Worm (Caenorhabditis elegans) whole organism, L1 larva: ENCODE results near the gene srt-16.
"Not testable (repeated sequence)": the region's sequence is repeated elsewhere in the genome, so short reads cannot be mapped to it uniquely, and the experiment has no call there.

Experiments used
- C04F5.9 ChIP-seq: sonication (generic microtip); optimal IDR thresholded peaks from 2 replicates; lab custom pipeline; 2016; ENCODE audit warnings: missing genetic modification characterization, missing compliant biosample characterization
- F16B12.6 ChIP-seq: fragments of 150-350 bp; optimal IDR thresholded peaks from 2 replicates; lab custom pipeline; 2014; ENCODE audit warnings: missing biosample characterization, missing genetic modification characterization
- Y116A8C.19 ChIP-seq: sonication (generic microtip); optimal IDR thresholded peaks from 2 replicates; lab custom pipeline; 2016; ENCODE audit warnings: missing compliant biosample characterization, missing genetic modification characterization, borderline replicate concordance
- aha-1 ChIP-seq: fragments of 150-350 bp; optimal IDR thresholded peaks from 2 replicates; lab custom pipeline; 2014; ENCODE audit warnings: missing biosample characterization, missing genetic modification characterization
- alr-1 ChIP-seq: fragments of 200-800 bp; sonication (Bioruptor generic); optimal IDR thresholded peaks from 2 replicates; lab custom pipeline; 2018; ENCODE audit warnings: borderline replicate concordance, mild to moderate bottlenecking, missing genetic modification characterization, missing compliant biosample characterization
- blmp-1 ChIP-seq: fragments of 150-350 bp; optimal IDR thresholded peaks from 2 replicates; lab custom pipeline; 2014; ENCODE audit warnings: missing biosample characterization, missing genetic modification characterization
- ceh-63 ChIP-seq: fragments of 200-800 bp; sonication (Bioruptor generic); optimal IDR thresholded peaks from 2 replicates; lab custom pipeline; 2018; ENCODE audit warnings: mild to moderate bottlenecking, missing genetic modification characterization, missing compliant biosample characterization
- ces-1 ChIP-seq: fragments of 150-350 bp; optimal IDR thresholded peaks from 2 replicates; lab custom pipeline; 2014; ENCODE audit warnings: missing biosample characterization, missing genetic modification reagents, missing genetic modification characterization
- dsc-1 ChIP-seq: sonication (generic microtip); optimal IDR thresholded peaks from 2 replicates; lab custom pipeline; 2016; ENCODE audit warnings: mild to moderate bottlenecking, missing genetic modification characterization, missing compliant biosample characterization
- efl-1 ChIP-seq, 4 experiments: fragments of 150-350 bp; optimal IDR thresholded peaks in 3 of 4; peaks in 1 of 4; 1 replicate in 1 of 4; 2 replicates in 3 of 4; lab custom pipeline; 2014; ENCODE audit warnings: missing biosample characterization in 2 of 4, missing genetic modification characterization in 2 of 4, missing genetic modification reagents in 2 of 4
- fkh-10 ChIP-seq: sonication (generic microtip); optimal IDR thresholded peaks from 2 replicates; lab custom pipeline; 2017; ENCODE audit warnings: missing biosample characterization, missing genetic modification reagents, missing genetic modification characterization
- grh-1 ChIP-seq: fragments of 200-800 bp; sonication (Bioruptor generic); IDR thresholded peaks from 2 replicates; pipeline ENCODE4 v1.3.6; 2022; ENCODE audit warnings: missing genetic modification reagents, missing genetic modification characterization, missing compliant biosample characterization
- hpl-2 ChIP-seq: fragments of 150-350 bp; optimal IDR thresholded peaks from 2 replicates; lab custom pipeline; 2014; ENCODE audit warnings: missing biosample characterization, missing genetic modification reagents, missing genetic modification characterization
- isw-1 ChIP-seq: fragments of 200-800 bp; sonication (Bioruptor generic); IDR thresholded peaks from 2 replicates; pipeline ENCODE4 v1.3.6; 2022; ENCODE audit warnings: missing genetic modification characterization, missing compliant biosample characterization
- jun-1 ChIP-seq: fragments of 150-350 bp; optimal IDR thresholded peaks from 2 replicates; lab custom pipeline; 2014; ENCODE audit warnings: missing biosample characterization, missing genetic modification reagents, missing genetic modification characterization
- lin-14 ChIP-seq: fragments of 200-800 bp; sonication (Bioruptor generic); optimal IDR thresholded peaks from 2 replicates; lab custom pipeline; 2018; ENCODE audit warnings: mild to moderate bottlenecking, missing genetic modification characterization, moderate library complexity, missing compliant biosample characterization
- lin-15B ChIP-seq: fragments of 150-350 bp; sonication (generic microtip); optimal IDR thresholded peaks from 3 replicates; lab custom pipeline; 2014; ENCODE audit warnings: missing biosample characterization, missing genetic modification characterization
- lin-35 ChIP-seq, 2 experiments: fragments of 150-350 bp; optimal IDR thresholded peaks; 2 replicates each; lab custom pipeline; 2014; ENCODE audit warnings: missing biosample characterization in 2 of 2, missing genetic modification characterization in 2 of 2, missing genetic modification reagents in 2 of 2
- lin-39 ChIP-seq: fragments of 150-350 bp; optimal IDR thresholded peaks from 2 replicates; lab custom pipeline; 2014; ENCODE audit warnings: missing biosample characterization, missing genetic modification reagents, missing genetic modification characterization
- lir-3 ChIP-seq: sonication (generic microtip); optimal IDR thresholded peaks from 2 replicates; lab custom pipeline; 2016; ENCODE audit warnings: mild to moderate bottlenecking, missing genetic modification characterization, moderate library complexity, missing compliant biosample characterization; ENCODE audit not compliant: poor library complexity
- lsy-2 ChIP-seq, 2 experiments: fragments of 150-350 bp; optimal IDR thresholded peaks; 2 replicates each; lab custom pipeline; 2014; ENCODE audit warnings: missing biosample characterization in 2 of 2, missing genetic modification characterization in 2 of 2
- mef-2 ChIP-seq: fragments of 150-350 bp; optimal IDR thresholded peaks from 2 replicates; lab custom pipeline; 2014; ENCODE audit warnings: missing biosample characterization, missing genetic modification characterization
- nhr-12 ChIP-seq: sonication (generic microtip); optimal IDR thresholded peaks from 2 replicates; lab custom pipeline; 2017; ENCODE audit warnings: missing biosample characterization, missing genetic modification characterization
- nhr-19 ChIP-seq: fragments of 200-800 bp; sonication (Bioruptor generic); conservative IDR thresholded peaks from 2 replicates; pipeline ENCODE4 v1.3.6; 2022; ENCODE audit warnings: missing genetic modification characterization, missing compliant biosample characterization
- nhr-20 ChIP-seq: sonication (generic microtip); optimal IDR thresholded peaks from 2 replicates; lab custom pipeline; 2016; ENCODE audit warnings: mild to moderate bottlenecking, missing genetic modification characterization, missing compliant biosample characterization
- nhr-76 ChIP-seq: sonication (generic microtip); optimal IDR thresholded peaks from 2 replicates; lab custom pipeline; 2017; ENCODE audit warnings: missing biosample characterization, missing genetic modification characterization
- nhr-77 ChIP-seq: fragments of 150-350 bp; optimal IDR thresholded peaks from 2 replicates; lab custom pipeline; 2014; ENCODE audit warnings: missing biosample characterization, missing genetic modification characterization
- nhr-84 ChIP-seq: sonication (generic microtip); optimal IDR thresholded peaks from 2 replicates; lab custom pipeline; 2017; ENCODE audit warnings: missing biosample characterization, missing genetic modification characterization
- pag-3 ChIP-seq: sonication (generic microtip); optimal IDR thresholded peaks from 2 replicates; lab custom pipeline; 2017; ENCODE audit warnings: missing genetic modification characterization, mild to moderate bottlenecking, missing compliant biosample characterization, antibody characterized with exemption, borderline replicate concordance; ENCODE audit not compliant: insufficient read depth
- skn-1 ChIP-seq: fragments of 150-350 bp; optimal IDR thresholded peaks from 2 replicates; lab custom pipeline; 2014; ENCODE audit warnings: missing biosample characterization, missing genetic modification characterization
- snpc-4 ChIP-seq: fragments of 150-350 bp; optimal IDR thresholded peaks from 2 replicates; lab custom pipeline; 2014; ENCODE audit warnings: missing biosample characterization, missing genetic modification characterization
- sox-4 ChIP-seq: sonication (generic microtip); optimal IDR thresholded peaks from 2 replicates; lab custom pipeline; 2016; ENCODE audit warnings: missing genetic modification characterization, missing compliant biosample characterization
- sup-37 ChIP-seq: fragments of 200-800 bp; sonication (Bioruptor generic); optimal IDR thresholded peaks from 2 replicates; lab custom pipeline; 2018; ENCODE audit warnings: mild to moderate bottlenecking, missing genetic modification characterization, missing compliant biosample characterization
- tlp-1 ChIP-seq: fragments of 150-350 bp; optimal IDR thresholded peaks from 2 replicates; lab custom pipeline; 2014; ENCODE audit warnings: missing biosample characterization, missing genetic modification characterization
- unc-130 ChIP-seq: fragments of 150-350 bp; optimal IDR thresholded peaks from 2 replicates; lab custom pipeline; 2017; ENCODE audit warnings: missing biosample characterization, missing genetic modification characterization, inconsistent platforms
- unc-30 ChIP-seq: sonication (generic microtip); optimal IDR thresholded peaks from 2 replicates; lab custom pipeline; 2017; ENCODE audit warnings: missing biosample characterization, missing genetic modification characterization
- unc-98 ChIP-seq: fragments of 200-800 bp; sonication (Bioruptor generic); IDR thresholded peaks from 2 replicates; pipeline ENCODE4 v1.3.6; 2022; ENCODE audit warnings: missing genetic modification characterization, missing compliant biosample characterization
- vab-15 ChIP-seq: sonication (generic microtip); optimal IDR thresholded peaks from 2 replicates; lab custom pipeline; 2017; ENCODE audit warnings: missing genotype, mild to moderate bottlenecking, missing genetic modification characterization, missing compliant biosample characterization

The srt-16 gene

ce11 chrV:3064418-3064817 lies at the start of gene srt-16:
TSS of gene srt-16 (minus strand) at chrV:3064518.
- not testable (repeated sequence) for TF ChIP-seq F16B12.6 (tag; lab: Kevin White, UChicago); isw-1 (GFP tag; lab: Robert Waterston, UW); ces-1

ce11 chrV:3113751-3114150 lies 49.4 kb upstream of the srt-16 start, which contains the start of gene Y73C8C.8:
TSS of gene Y73C8C.8 (minus strand) at chrV:3113851.
- no peak for TF ChIP-seq nhr-77 (tag; lab: Kevin White, UChicago)

- TF ChIP-seq sox-4 (no peak), sup-37 (no peak), lin-14 (GFP tag; lab: Kevin White, UChicago) (no peak), pag-3 (tag; lab: Kevin White, UChicago) (no peak), C04F5.9 (tag; lab: Kevin White, UChicago) (no peak), vab-15 (tag; lab: Kevin White, UChicago) (no peak), lin-15B (tag; lab: Kevin White, UChicago) (no peak)
Measured at ce11 chrV:3112198-3112597, 47.9 kb upstream of the srt-16 start.

ce11 chrV:3107450-3107849 lies 43.1 kb upstream of the srt-16 start, which contains the start of gene str-68:
TSS of gene str-68 (minus strand) at chrV:3107550.
- TF ChIP-seq unc-98 (GFP tag; lab: Robert Waterston, UW) (no peak), blmp-1 (tag; lab: Kevin White, UChicago) (no peak), nhr-20 (no peak), alr-1 (tag; lab: Kevin White, UChicago) (no peak), unc-130 (tag; lab: Kevin White, UChicago) (no peak), nhr-76 (tag; lab: Kevin White, UChicago) (no peak), nhr-19 (GFP tag; lab: Robert Waterston, UW) (no peak), nhr-84 (tag; lab: Kevin White, UChicago) (no peak), isw-1 (GFP tag; lab: Robert Waterston, UW) (no peak), tlp-1 (tag; lab: Kevin White, UChicago) (no peak), aha-1 (tag; lab: Kevin White, UChicago) (no peak), fkh-10 (GFP tag; lab: Kevin White, UChicago) (no peak), pag-3 (tag; lab: Kevin White, UChicago) (no peak), jun-1 (tag; lab: Kevin White, UChicago) (no peak), ceh-63 (GFP tag; lab: Kevin White, UChicago) (no peak), lin-39 (tag; lab: Kevin White, UChicago) (no peak), unc-30 (tag; lab: Kevin White, UChicago) (no peak), efl-1 (optimal IDR thresholded peaks at IDR 0.05; lab: Kevin White, UChicago) (no peak), efl-1 (GFP tag; optimal IDR thresholded peaks at IDR 0.05 in 1 of 2; lab: Kevin White, UChicago) (no peak), lin-35 (GFP tag; optimal IDR thresholded peaks at IDR 0.05; lab: Kevin White, UChicago) (no peak)

- no peak for TF ChIP-seq unc-98 (GFP tag; lab: Robert Waterston, UW)
- TF ChIP-seq snpc-4 (tag; lab: Kevin White, UChicago), result peak; percentile 25
- TF ChIP-seq lsy-2 (tag; optimal IDR thresholded peaks at IDR 0.05; lab: Kevin White, UChicago), result no peak
- no peak for TF ChIP-seq aha-1 (tag; lab: Kevin White, UChicago)
- no peak for TF ChIP-seq dsc-1 (tag; lab: Kevin White, UChicago)
Measured at ce11 chrV:3106785-3107184, 42.5 kb upstream of the srt-16 start.

ce11 chrV:3105810-3106209 lies 41.5 kb upstream of the srt-16 start, which contains the start of gene str-69:
TSS of gene str-69 (minus strand) at chrV:3105910.
- TF ChIP-seq F16B12.6 (tag; lab: Kevin White, UChicago) (no peak), lsy-2 (tag; optimal IDR thresholded peaks at IDR 0.05; lab: Kevin White, UChicago) (no peak), mef-2 (no peak), Y116A8C.19 (tag; lab: Kevin White, UChicago) (no peak), nhr-12 (tag; lab: Kevin White, UChicago) (no peak), sox-4 (no peak), grh-1 (GFP tag; lab: Robert Waterston, UW) (no peak), skn-1 (tag; lab: Kevin White, UChicago) (no peak), hpl-2 (GFP tag; lab: Kevin White, UChicago) (no peak), sup-37 (no peak), lin-35 (GFP tag; optimal IDR thresholded peaks at IDR 0.05; lab: Kevin White, UChicago) (no peak), lir-3 (tag; lab: Kevin White, UChicago) (no peak)
